Fruit fly (Drosophila melanogaster) whole organism, embryonic: ENCODE results near the gene Cyp313a4.
A peak's percentile ranks its signal among the peaks of the same experiment; 100 is the strongest.

Experiments used
- ATbp ChIP-seq: fragments of 200-800 bp; sonication (Bioruptor generic); optimal IDR thresholded peaks from 2 replicates; lab custom pipeline; 2017; ENCODE audit warnings: missing biosample characterization, mild to moderate bottlenecking, missing genetic modification characterization, missing genetic modification reagents
- Abd-B ChIP-seq: fragments of 200-800 bp; sonication (Bioruptor generic); optimal IDR thresholded peaks from 2 replicates; lab custom pipeline; 2018; ENCODE audit warnings: missing biosample characterization, mild to moderate bottlenecking, missing genetic modification characterization, moderate library complexity
- B-H1 ChIP-seq: fragments of 200-800 bp; sonication (Bioruptor generic); IDR thresholded peaks from 3 replicates; pipeline ENCODE4 v1.3.6; 2022; ENCODE audit warnings: missing biosample characterization, missing genetic modification characterization
- Blimp-1 ChIP-seq: fragments of 200-800 bp; sonication (Bioruptor generic); optimal IDR thresholded peaks from 3 replicates; lab custom pipeline; 2018; ENCODE audit warnings: missing biosample characterization, missing genetic modification characterization, mild to moderate bottlenecking, moderate library complexity, missing genetic modification reagents
- CG10959 ChIP-seq: fragments of 200-800 bp; sonication (Bioruptor generic); IDR thresholded peaks from 2 replicates; pipeline ENCODE4 v1.3.6; 2022; ENCODE audit warnings: missing biosample characterization, missing genetic modification characterization
- CG11247 ChIP-seq: fragments of 200-800 bp; sonication (Bioruptor generic); IDR thresholded peaks from 2 replicates; pipeline ENCODE4 v1.3.6; 2022; ENCODE audit warnings: missing biosample characterization, missing genetic modification characterization
- CG12155 ChIP-seq: fragments of 200-800 bp; sonication (Bioruptor generic); optimal IDR thresholded peaks from 3 replicates; lab custom pipeline; 2016; ENCODE audit warnings: missing biosample characterization, missing genetic modification characterization
- CG12219 ChIP-seq: fragments of 200-800 bp; sonication (Bioruptor generic); optimal IDR thresholded peaks from 3 replicates; lab custom pipeline; 2018; ENCODE audit warnings: missing biosample characterization, mild to moderate bottlenecking, missing genetic modification characterization
- CG12299 ChIP-seq: fragments of 200-800 bp; sonication (Bioruptor generic); optimal IDR thresholded peaks from 2 replicates; lab custom pipeline; 2018; ENCODE audit warnings: missing biosample characterization, mild to moderate bottlenecking, missing genetic modification characterization
- CG12659 ChIP-seq: fragments of 200-800 bp; sonication (Bioruptor generic); optimal IDR thresholded peaks from 3 replicates; lab custom pipeline; 2017; ENCODE audit warnings: mild to moderate bottlenecking, missing biosample characterization, missing genetic modification reagents, missing genetic modification characterization
- CG14710 ChIP-seq: fragments of 200-800 bp; sonication (Bioruptor generic); optimal IDR thresholded peaks from 3 replicates; lab custom pipeline; 2019; ENCODE audit warnings: missing biosample characterization, mild to moderate bottlenecking, missing genetic modification characterization, moderate library complexity
- CG15696 ChIP-seq: fragments of 200-800 bp; sonication (Bioruptor generic); optimal IDR thresholded peaks from 2 replicates; lab custom pipeline; 2019; ENCODE audit warnings: missing biosample characterization, mild to moderate bottlenecking, missing genetic modification characterization, moderate library complexity
- CG17829 ChIP-seq: fragments of 200-800 bp; optimal IDR thresholded peaks from 2 replicates; lab custom pipeline; 2019; ENCODE audit warnings: missing biosample characterization, mild to moderate bottlenecking, missing genetic modification characterization, moderate library complexity
- CG18764 ChIP-seq: fragments of 200-800 bp; sonication (Bioruptor generic); optimal IDR thresholded peaks from 3 replicates; lab custom pipeline; 2016; ENCODE audit warnings: missing biosample characterization, missing genetic modification characterization
- CG30403 ChIP-seq: fragments of 200-800 bp; sonication (Bioruptor generic); optimal IDR thresholded peaks from 3 replicates; lab custom pipeline; 2016; ENCODE audit warnings: missing biosample characterization, missing genetic modification characterization
- CG4820 ChIP-seq: fragments of 200-800 bp; sonication (Bioruptor generic); optimal IDR thresholded peaks from 3 replicates; lab custom pipeline; 2016; ENCODE audit warnings: missing biosample characterization, missing genetic modification characterization
- CG5180 ChIP-seq: fragments of 200-800 bp; sonication (Bioruptor generic); optimal IDR thresholded peaks from 3 replicates; lab custom pipeline; 2017; ENCODE audit warnings: missing biosample characterization, missing genetic modification characterization, mild to moderate bottlenecking, moderate library complexity, missing genetic modification reagents
- CG6854 ChIP-seq: fragments of 200-800 bp; sonication (Bioruptor generic); optimal IDR thresholded peaks from 3 replicates; lab custom pipeline; 2017; ENCODE audit warnings: missing biosample characterization, mild to moderate bottlenecking, missing genetic modification characterization
- CG7745 ChIP-seq: fragments of 200-800 bp; sonication (Bioruptor generic); optimal IDR thresholded peaks from 2 replicates; lab custom pipeline; 2018; ENCODE audit warnings: missing biosample characterization, mild to moderate bottlenecking, missing genetic modification characterization, moderate library complexity
- CG9727 ChIP-seq: fragments of 200-800 bp; sonication (Bioruptor generic); optimal IDR thresholded peaks from 3 replicates; lab custom pipeline; 2017; ENCODE audit warnings: missing biosample characterization, mild to moderate bottlenecking, missing genetic modification characterization
- CHES-1-like ChIP-seq: fragments of 200-800 bp; sonication (Bioruptor generic); optimal IDR thresholded peaks from 2 replicates; lab custom pipeline; 2016; ENCODE audit warnings: missing biosample characterization, missing genetic modification characterization
- Dek ChIP-seq: fragments of 200-800 bp; sonication (Bioruptor generic); optimal IDR thresholded peaks from 3 replicates; lab custom pipeline; 2019; ENCODE audit warnings: missing biosample characterization, mild to moderate bottlenecking, missing genetic modification characterization, moderate library complexity
- Dp ChIP-seq: fragments of 200-800 bp; sonication (Bioruptor generic); optimal IDR thresholded peaks from 2 replicates; lab custom pipeline; 2018; ENCODE audit warnings: missing biosample characterization, mild to moderate bottlenecking, missing genetic modification characterization, moderate library complexity
- E2f2 ChIP-seq: fragments of 200-800 bp; sonication (Bioruptor generic); IDR thresholded peaks from 2 replicates; pipeline ENCODE4 v1.3.6; 2022; ENCODE audit warnings: missing biosample characterization, missing genetic modification characterization
- Fer2 ChIP-seq: fragments of 200-800 bp; sonication (Bioruptor generic); optimal IDR thresholded peaks from 2 replicates; lab custom pipeline; 2018; ENCODE audit warnings: missing biosample characterization, mild to moderate bottlenecking, missing genetic modification characterization, moderate library complexity
- Gug ChIP-seq: fragments of 200-800 bp; sonication (Bioruptor generic); IDR thresholded peaks from 4 replicates; pipeline ENCODE4 v1.3.6; 2022; ENCODE audit warnings: missing biosample characterization, missing genetic modification characterization
- Hmr ChIP-seq: fragments of 200-800 bp; sonication (Bioruptor generic); optimal IDR thresholded peaks from 3 replicates; lab custom pipeline; 2017; ENCODE audit warnings: mild to moderate bottlenecking, missing biosample characterization, missing genetic modification reagents, missing genetic modification characterization
- Hr3 ChIP-seq: fragments of 200-800 bp; sonication (Bioruptor generic); optimal IDR thresholded peaks from 3 replicates; lab custom pipeline; 2016; ENCODE audit warnings: missing biosample characterization, missing genetic modification characterization
- Jarid2 ChIP-seq: fragments of 200-800 bp; sonication (Bioruptor generic); optimal IDR thresholded peaks from 3 replicates; lab custom pipeline; 2017; ENCODE audit warnings: mild to moderate bottlenecking, missing biosample characterization, missing genetic modification reagents, missing genetic modification characterization
- Med ChIP-seq: fragments of 200-800 bp; sonication (Bioruptor generic); peaks from one replicate; lab custom pipeline; 2016; ENCODE audit warnings: missing biosample characterization, missing genetic modification characterization, mild to moderate bottlenecking, inconsistent platforms, moderate library complexity
- Rfx ChIP-seq: fragments of 200-800 bp; sonication (Bioruptor generic); IDR thresholded peaks from 2 replicates; pipeline ENCODE4 v1.3.6; 2022; ENCODE audit warnings: missing biosample characterization, missing genetic modification characterization
- Sox100B ChIP-seq: fragments of 200-800 bp; sonication (Bioruptor generic); optimal IDR thresholded peaks from 3 replicates; lab custom pipeline; 2018; ENCODE audit warnings: missing biosample characterization, mild to moderate bottlenecking, missing genetic modification characterization
- Taf1 ChIP-seq: fragments of 200-800 bp; sonication (Bioruptor generic); IDR thresholded peaks from 2 replicates; pipeline ENCODE4 v1.3.6; 2022; ENCODE audit warnings: missing biosample characterization, missing genetic modification characterization
- Vsx1 ChIP-seq: fragments of 200-800 bp; sonication (Bioruptor generic); optimal IDR thresholded peaks from 2 replicates; lab custom pipeline; 2017; ENCODE audit warnings: missing biosample characterization, mild to moderate bottlenecking, missing genetic modification characterization, missing genetic modification reagents
- ap ChIP-seq: fragments of 200-800 bp; sonication (Bioruptor generic); IDR thresholded peaks from 2 replicates; pipeline ENCODE4 v1.3.6; 2022; ENCODE audit warnings: missing biosample characterization, missing genetic modification characterization
- chif ChIP-seq, 2 experiments: fragments of 200-800 bp; sonication (Bioruptor generic); optimal IDR thresholded peaks; 3 replicates each; lab custom pipeline; 2016; ENCODE audit warnings: missing biosample characterization in 2 of 2, missing genetic modification characterization in 2 of 2
- dimm ChIP-seq: fragments of 200-800 bp; sonication (Bioruptor generic); IDR thresholded peaks from 2 replicates; pipeline ENCODE4 v1.3.6; 2022; ENCODE audit warnings: missing biosample characterization, missing genetic modification characterization
- dmrt99B ChIP-seq: fragments of 200-800 bp; sonication (Bioruptor generic); optimal IDR thresholded peaks from 2 replicates; lab custom pipeline; 2018; ENCODE audit warnings: missing biosample characterization, mild to moderate bottlenecking, missing genetic modification characterization, moderate library complexity
- ems ChIP-seq: fragments of 200-800 bp; sonication (Bioruptor generic); optimal IDR thresholded peaks from 3 replicates; lab custom pipeline; 2016; ENCODE audit warnings: missing biosample characterization, missing genetic modification characterization
- jumu ChIP-seq: fragments of 200-800 bp; sonication (Bioruptor generic); optimal IDR thresholded peaks from 3 replicates; lab custom pipeline; 2016; ENCODE audit warnings: missing biosample characterization, missing genetic modification characterization
- kah ChIP-seq: fragments of 200-800 bp; sonication (Bioruptor generic); optimal IDR thresholded peaks from 2 replicates; lab custom pipeline; 2018; ENCODE audit warnings: missing biosample characterization, mild to moderate bottlenecking, missing genetic modification characterization
- lab ChIP-seq: fragments of 200-800 bp; sonication (Bioruptor generic); optimal IDR thresholded peaks from 3 replicates; lab custom pipeline; 2017; ENCODE audit warnings: missing biosample characterization, missing genetic modification characterization, mild to moderate bottlenecking, moderate library complexity, missing genetic modification reagents
- lola ChIP-seq, 3 experiments: fragments of >200 bp in 2 of 3; fragments of 200-800 bp in 1 of 3; sonication (Bioruptor generic) in 1 of 3; optimal IDR thresholded peaks; 2 replicates each; lab custom pipeline; 2017 to 2019; ENCODE audit warnings: missing biosample characterization in 3 of 3, missing genetic modification characterization in 3 of 3, mild to moderate bottlenecking in 1 of 3, moderate library complexity in 1 of 3
- lov ChIP-seq, 2 experiments: fragments of 200-800 bp in 1 of 2; fragments of >200 bp in 1 of 2; sonication (Bioruptor generic) in 1 of 2; IDR thresholded peaks in 1 of 2; optimal IDR thresholded peaks in 1 of 2; 2 replicates in 1 of 2; 3 replicates in 1 of 2; pipeline versions ENCODE4 v1.3.6 to Lab custom; 2017 to 2022; ENCODE audit warnings: missing biosample characterization in 1 of 2, missing genetic modification characterization in 1 of 2
- sisA ChIP-seq: fragments of 200-800 bp; sonication (Bioruptor generic); IDR thresholded peaks from 2 replicates; pipeline ENCODE4 v1.3.6; 2022; ENCODE audit warnings: missing biosample characterization, missing genetic modification characterization
- sna ChIP-seq: fragments of 200-800 bp; sonication (Bioruptor generic); IDR thresholded peaks from 2 replicates; pipeline ENCODE4 v1.3.6; 2022; ENCODE audit warnings: missing biosample characterization, missing genetic modification characterization; ENCODE audit not compliant: partially characterized antibody
- trem ChIP-seq: fragments of 200-800 bp; optimal IDR thresholded peaks from 3 replicates; lab custom pipeline; 2019; ENCODE audit warnings: missing biosample characterization, mild to moderate bottlenecking, missing genetic modification characterization, moderate library complexity
- vvl ChIP-seq: fragments of 200-800 bp; sonication (Bioruptor generic); IDR thresholded peaks from 2 replicates; pipeline ENCODE4 v1.3.6; 2022; ENCODE audit warnings: missing biosample characterization, missing genetic modification characterization

Cyp313a4 gene

DNA sequence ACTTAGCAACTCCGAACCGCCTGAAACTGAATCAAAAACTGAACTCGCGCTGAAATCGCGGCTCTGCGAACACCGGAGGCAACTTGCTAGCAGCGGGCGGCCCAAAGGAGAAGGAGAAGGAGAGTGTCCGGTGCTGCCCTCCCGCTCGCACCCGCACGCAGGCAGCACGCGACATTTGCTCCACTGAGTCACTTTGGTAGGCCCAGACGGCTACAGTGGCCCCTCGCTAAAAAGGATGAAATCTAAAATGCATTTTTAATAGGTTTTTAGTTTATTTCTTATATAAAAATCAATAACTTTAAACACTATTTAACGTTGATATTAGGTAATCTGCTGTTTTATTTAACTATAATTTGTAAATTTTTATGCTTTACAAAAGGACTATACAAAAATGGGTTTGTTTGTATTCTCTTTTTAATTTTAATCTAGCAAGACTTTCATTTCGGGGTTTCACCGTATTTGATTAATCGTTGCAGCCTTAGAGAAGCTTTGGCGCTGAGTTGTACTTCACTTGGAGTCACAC is 41.3 kb upstream of the Cyp313a4 start, which contains the start of gene Men (continued):
- TF ChIP-seq Sox100B (GFP tag; lab: Kevin White, UChicago) (peak; percentile 77), Med (peak; percentile 71), B-H1 (GFP tag; lab: Robert Waterston, UW) (0 out of 3 replicates have a peak, but pooled peaks have one; percentile 22), Fer2 (tag; lab: Kevin White, UChicago) (peak; percentile 34), CG12659 (GFP tag; lab: Kevin White, UChicago) (peak; percentile 70), CG18764 (GFP tag; lab: Kevin White, UChicago) (peak; percentile 29), CG12155 (GFP tag; lab: Kevin White, UChicago) (peak; percentile 13), CG6854 (GFP tag; lab: Kevin White, UChicago) (peak; percentile 45), lov (optimal IDR thresholded peaks at IDR 0.05; lab: Kevin White, UChicago) (no peak), lov (GFP tag; IDR thresholded peaks at IDR 0.05; lab: Robert Waterston, UW) (no peak), CG12299 (tag; lab: Kevin White, UChicago) (peak; percentile 15), CG7745 (tag; lab: Kevin White, UChicago) (no peak), Blimp-1 (peak; percentile 61), ap (GFP tag; lab: Robert Waterston, UW) (peak; percentile 37; the same call in 1 of the 2 replicates), Vsx1 (GFP tag; lab: Kevin White, UChicago) (peak; percentile 16), Hr3 (GFP tag; lab: Kevin White, UChicago) (peak; percentile 34), ATbp (peak; percentile 60), vvl (GFP tag; lab: Robert Waterston, UW) (peak; percentile 72), Taf1 (GFP tag; lab: Robert Waterston, UW) (no peak), sisA (GFP tag; lab: Robert Waterston, UW) (peak; percentile 61), Dek (tag; lab: Kevin White, UChicago) (peak; percentile 62), CG17829 (peak; percentile 60), Dp (GFP tag; lab: Kevin White, UChicago) (no peak), CG11247 (GFP tag; lab: Robert Waterston, UW) (peak; percentile 38; the same call in 1 of the 2 replicates), CG4820 (GFP tag; lab: Kevin White, UChicago) (peak; percentile 40), Rfx (peak; percentile 60), dmrt99B (tag; lab: Kevin White, UChicago) (peak; percentile 82), CG30403 (peak; percentile 61), jumu (no peak), CG5180 (GFP tag; lab: Kevin White, UChicago) (peak; percentile 35), Hmr (peak; percentile 66), CG12219 (GFP tag; lab: Kevin White, UChicago) (no peak), trem (tag; lab: Kevin White, UChicago) (peak; percentile 11), dimm (GFP tag; lab: Robert Waterston, UW) (no peak), CHES-1-like (GFP tag; lab: Kevin White, UChicago) (no peak), Gug (GFP tag; lab: Robert Waterston, UW) (peak; percentile 36; the same call in 1 of the 4 replicates), sna (GFP tag; lab: Robert Waterston, UW) (no peak), CG14710 (tag; lab: Kevin White, UChicago) (peak; percentile 43), Abd-B (peak; percentile 17), chif (GFP tag; optimal IDR thresholded peaks at IDR 0.05; lab: Kevin White, UChicago) (no peak), lola (GFP tag; optimal IDR thresholded peaks at IDR 0.05; lab: Kevin White, UChicago) (peak in 1 of 3 experiments; percentile 56), CG10959 (GFP tag; lab: Robert Waterston, UW) (0 out of 2 replicates have a peak, but pooled peaks have one; percentile 11), CG9727 (GFP tag; lab: Kevin White, UChicago) (peak; percentile 55), CG15696 (peak; percentile 39), E2f2 (GFP tag; lab: Robert Waterston, UW) (peak; percentile 50; the same call in 1 of the 2 replicates), ems (GFP tag; lab: Kevin White, UChicago) (peak; percentile 19), lab (peak; percentile 75), Jarid2 (peak; percentile 46), kah (peak; percentile 16)
